Worm (Caenorhabditis elegans) whole organism, mixed stage, embryonic: ENCODE results near the gene K03D3.5.
"Not testable (repeated sequence)": the region's sequence is repeated elsewhere in the genome, so short reads cannot be mapped to it uniquely, and the experiment has no call there.

ENCODE experiments used
- bed-3 ChIP-seq: fragments of 200-800 bp; sonication (Bioruptor generic); optimal IDR thresholded peaks from 3 replicates; lab custom pipeline; 2018; ENCODE audit warnings: mild to moderate bottlenecking, missing genetic modification characterization, moderate library complexity, missing compliant biosample characterization
- blmp-1 ChIP-seq: fragments of 150-350 bp; optimal IDR thresholded peaks from 2 replicates; lab custom pipeline; 2014; ENCODE audit warnings: missing biosample characterization, missing genetic modification characterization
- ceh-39 ChIP-seq: fragments of 150-350 bp; optimal IDR thresholded peaks from 2 replicates; lab custom pipeline; 2014; ENCODE audit warnings: missing biosample characterization, missing genetic modification characterization
- ceh-43 ChIP-seq: fragments of 200-800 bp; sonication (Bioruptor generic); optimal IDR thresholded peaks from 2 replicates; lab custom pipeline; 2018; ENCODE audit warnings: mild to moderate bottlenecking, missing genetic modification characterization, moderate library complexity, missing compliant biosample characterization
- ceh-83 ChIP-seq: fragments of 200-800 bp; sonication (Bioruptor generic); optimal IDR thresholded peaks from 2 replicates; lab custom pipeline; 2018; ENCODE audit warnings: mild to moderate bottlenecking, missing genetic modification characterization, missing compliant biosample characterization
- ces-1 ChIP-seq: fragments of 150-350 bp; optimal IDR thresholded peaks from 2 replicates; lab custom pipeline; 2014; ENCODE audit warnings: missing biosample characterization, missing genetic modification reagents, missing genetic modification characterization
- cnd-1 ChIP-seq: fragments of 200-800 bp; sonication (Bioruptor generic); optimal IDR thresholded peaks from 2 replicates; lab custom pipeline; 2018; ENCODE audit warnings: mild to moderate bottlenecking, missing genetic modification characterization, missing compliant biosample characterization
- drap-1 ChIP-seq: fragments of 200-800 bp; sonication (Bioruptor generic); optimal IDR thresholded peaks from 3 replicates; lab custom pipeline; 2018; ENCODE audit warnings: mild to moderate bottlenecking, missing genetic modification characterization, missing compliant biosample characterization
- flh-1 ChIP-seq: fragments of 200-800 bp; sonication (Bioruptor generic); optimal IDR thresholded peaks from 2 replicates; lab custom pipeline; 2018; ENCODE audit warnings: mild to moderate bottlenecking, missing genetic modification characterization, moderate library complexity, missing compliant biosample characterization
- ham-2 ChIP-seq: fragments of 200-800 bp; sonication (Bioruptor generic); optimal IDR thresholded peaks from 2 replicates; lab custom pipeline; 2018; ENCODE audit warnings: mild to moderate bottlenecking, missing genetic modification characterization, missing compliant biosample characterization
- hlh-1 ChIP-seq: fragments of 150-350 bp; optimal IDR thresholded peaks from 2 replicates; lab custom pipeline; 2014; ENCODE audit warnings: missing biosample characterization, missing genetic modification reagents, missing genetic modification characterization
- lin-13 ChIP-seq: fragments of 150-350 bp; optimal IDR thresholded peaks from 2 replicates; lab custom pipeline; 2014; ENCODE audit warnings: missing biosample characterization, missing genetic modification characterization
- lsy-2 ChIP-seq: fragments of 150-350 bp; optimal IDR thresholded peaks from 2 replicates; lab custom pipeline; 2014; ENCODE audit warnings: missing biosample characterization, missing genetic modification characterization
- mab-5 ChIP-seq: fragments of 150-350 bp; optimal IDR thresholded peaks from 2 replicates; lab custom pipeline; 2014; ENCODE audit warnings: missing biosample characterization, missing genetic modification characterization
- mep-1 ChIP-seq: fragments of 150-350 bp; optimal IDR thresholded peaks from 2 replicates; lab custom pipeline; 2017; ENCODE audit warnings: missing biosample characterization, missing genetic modification reagents, missing genetic modification characterization, inconsistent platforms
- mls-2 ChIP-seq: sonication (generic microtip); optimal IDR thresholded peaks from 2 replicates; lab custom pipeline; 2016; ENCODE audit warnings: mild to moderate bottlenecking, missing genetic modification characterization, moderate library complexity, missing compliant biosample characterization
- nhr-12 ChIP-seq: fragments of 150-350 bp; optimal IDR thresholded peaks from 2 replicates; lab custom pipeline; 2014; ENCODE audit warnings: missing biosample characterization, missing genetic modification characterization
- nhr-2 ChIP-seq: fragments of 150-350 bp; optimal IDR thresholded peaks from 2 replicates; lab custom pipeline; 2014; ENCODE audit warnings: missing biosample characterization, missing genetic modification characterization
- nhr-237 ChIP-seq: fragments of 150-350 bp; optimal IDR thresholded peaks from 2 replicates; lab custom pipeline; 2014; ENCODE audit warnings: missing biosample characterization, missing genetic modification characterization
- nhr-28 ChIP-seq: fragments of 150-350 bp; optimal IDR thresholded peaks from 2 replicates; lab custom pipeline; 2014; ENCODE audit warnings: missing biosample characterization, missing genetic modification characterization
- nhr-76 ChIP-seq: sonication (generic microtip); optimal IDR thresholded peaks from 2 replicates; lab custom pipeline; 2017; ENCODE audit warnings: missing biosample characterization, missing genetic modification characterization
- pha-4 ChIP-seq: fragments of 150-350 bp; optimal IDR thresholded peaks from 2 replicates; lab custom pipeline; 2018; ENCODE audit warnings: missing biosample characterization, missing genetic modification reagents, missing genetic modification characterization
- sem-2 ChIP-seq: fragments of 200-800 bp; sonication (Bioruptor generic); optimal IDR thresholded peaks from 2 replicates; lab custom pipeline; 2018; ENCODE audit warnings: mild to moderate bottlenecking, missing genetic modification characterization, missing compliant biosample characterization
- snpc-4 ChIP-seq: fragments of 150-350 bp; optimal IDR thresholded peaks from 2 replicates; lab custom pipeline; 2014; ENCODE audit warnings: missing biosample characterization, missing genetic modification characterization
- sptf-1 ChIP-seq: sonication (generic microtip); optimal IDR thresholded peaks from 2 replicates; lab custom pipeline; 2017; ENCODE audit warnings: mild to moderate bottlenecking, missing genetic modification characterization, moderate library complexity, missing compliant biosample characterization
- unc-39 ChIP-seq: fragments of 150-350 bp; optimal IDR thresholded peaks from 2 replicates; lab custom pipeline; 2014; ENCODE audit warnings: missing biosample characterization, missing genetic modification characterization
- zip-8 ChIP-seq: fragments of 150-350 bp; optimal IDR thresholded peaks from 2 replicates; lab custom pipeline; 2014; ENCODE audit warnings: missing biosample characterization, missing genetic modification characterization
- ztf-11 ChIP-seq: fragments of 150-350 bp; optimal IDR thresholded peaks from 2 replicates; lab custom pipeline; 2014; ENCODE audit warnings: missing biosample characterization, missing genetic modification characterization

Gene K03D3.5

DNA sequence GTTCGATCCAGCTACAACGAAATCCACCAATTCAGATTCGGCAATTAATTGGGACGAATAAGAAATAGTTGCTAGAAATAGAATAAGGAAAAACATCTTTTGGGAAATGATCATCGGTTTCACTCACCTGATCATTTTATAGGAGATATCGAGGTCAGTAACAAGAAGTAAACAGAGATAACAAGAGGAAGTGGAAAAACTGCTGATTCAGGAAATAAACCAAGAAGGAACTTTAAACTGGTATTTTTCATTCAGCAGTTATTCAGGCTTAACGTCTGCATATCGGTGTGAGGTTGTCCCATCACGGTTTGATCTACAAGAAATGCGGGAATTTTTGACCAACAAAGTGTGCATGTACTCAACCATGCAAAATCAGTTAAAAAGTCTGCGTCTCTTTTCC, 8.2 kb upstream of the K03D3.5 start, which contains the start of gene K03D3.2:
TSS of gene K03D3.2 (minus strand) at position 101 of the 400 bp plus-strand sequence.
- TF ChIP-seq ztf-11 (tag; lab: Kevin White, UChicago) (no peak), lin-13 (no peak), nhr-12 (tag; lab: Kevin White, UChicago) (no peak), ham-2 (no peak), mls-2 (tag; lab: Kevin White, UChicago) (no peak), ceh-43 (GFP tag; lab: Kevin White, UChicago) (no peak), nhr-237 (no peak), ceh-39 (tag; lab: Kevin White, UChicago) (no peak)
- TF ChIP-seq, all 35 proteins: peak for 0

DNA sequence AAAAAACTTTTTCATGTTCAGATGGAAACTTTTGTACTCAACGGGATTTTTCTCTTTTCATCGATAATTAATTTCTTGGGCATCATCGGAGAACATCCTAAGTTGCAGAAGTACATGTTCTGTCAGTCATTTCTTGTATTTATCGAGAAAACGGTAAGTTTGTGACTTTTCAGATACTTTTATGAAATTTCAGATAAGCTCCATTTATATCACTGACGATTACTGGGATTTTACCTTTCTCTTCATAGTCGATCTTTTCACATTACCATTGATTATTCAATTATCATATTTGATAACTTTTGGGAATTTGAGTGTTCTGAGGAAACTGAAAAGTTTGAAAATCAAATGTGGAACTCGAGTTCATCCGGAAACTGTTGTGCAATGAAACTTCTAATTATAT, 4.3 kb upstream of the K03D3.5 start, which contains the start of gene srz-105:
TSS of gene srz-105 (plus strand) at position 301 of the 400 bp plus-strand sequence.
- TF ChIP-seq nhr-237 (no peak), nhr-28 (tag; lab: Kevin White, UChicago) (no peak), ceh-43 (GFP tag; lab: Kevin White, UChicago) (no peak), bed-3 (no peak), ceh-39 (tag; lab: Kevin White, UChicago) (no peak), ces-1 (GFP tag; lab: Kevin White, UChicago) (no peak), ztf-11 (tag; lab: Kevin White, UChicago) (no peak), lsy-2 (no peak), ceh-83 (no peak), sptf-1 (no peak), blmp-1 (tag; lab: Kevin White, UChicago) (no peak), lin-13 (no peak), drap-1 (GFP tag; lab: Kevin White, UChicago) (no peak), nhr-12 (tag; lab: Kevin White, UChicago) (no peak)
- TF ChIP-seq, all 35 proteins: peak for 0

DNA sequence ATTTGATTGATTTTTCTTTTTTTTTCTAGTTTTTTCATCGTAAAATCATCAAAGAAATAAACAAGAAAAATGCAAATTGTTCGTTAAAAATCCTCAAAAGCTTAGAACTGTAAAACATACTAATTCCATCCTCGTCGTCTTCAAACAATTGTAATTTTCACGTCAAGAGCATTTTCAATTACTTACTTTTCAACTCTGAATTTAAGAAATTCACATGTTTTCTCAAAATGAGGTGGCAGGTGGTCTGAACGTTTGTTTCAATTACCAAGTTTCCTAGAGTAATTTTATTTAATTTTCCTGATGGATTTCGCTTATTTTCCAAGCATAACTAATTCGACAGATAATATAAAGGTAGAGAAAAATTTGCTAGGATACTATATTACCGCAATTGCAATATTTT, 3.1 kb upstream of the K03D3.5 start, which contains the start of gene srz-104:
TSS of gene srz-104 (plus strand) at position 301 of the 400 bp plus-strand sequence.
- TF ChIP-seq mep-1 (tag; lab: Kevin White, UChicago): no peak
- TF ChIP-seq nhr-76 (tag; lab: Kevin White, UChicago): no peak

DNA sequence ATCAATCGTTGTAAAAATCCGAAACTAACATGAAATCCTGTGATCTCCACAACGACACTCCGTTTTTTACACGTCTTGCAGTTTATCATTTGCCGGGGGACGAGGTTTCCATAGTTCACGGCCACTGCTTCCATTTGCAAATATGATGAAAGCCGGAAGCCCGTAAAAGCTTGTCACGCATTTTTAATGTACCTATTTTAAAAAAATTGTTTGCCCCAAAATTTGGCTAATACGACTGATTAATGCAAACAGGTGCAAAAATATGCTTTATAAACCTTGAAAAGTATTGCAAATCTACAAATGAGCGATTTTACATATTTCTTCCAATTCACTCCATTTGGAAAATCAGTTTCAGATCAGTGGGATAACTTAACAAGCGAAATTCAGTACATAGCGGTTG, 556 bp upstream of the K03D3.5 start, which contains the start of gene srz-61:
TSS of gene srz-61 (plus strand) at position 301 of the 400 bp plus-strand sequence.
- TF ChIP-seq bed-3 (no peak), nhr-28 (tag; lab: Kevin White, UChicago) (no peak), ceh-39 (tag; lab: Kevin White, UChicago) (no peak)

DNA sequence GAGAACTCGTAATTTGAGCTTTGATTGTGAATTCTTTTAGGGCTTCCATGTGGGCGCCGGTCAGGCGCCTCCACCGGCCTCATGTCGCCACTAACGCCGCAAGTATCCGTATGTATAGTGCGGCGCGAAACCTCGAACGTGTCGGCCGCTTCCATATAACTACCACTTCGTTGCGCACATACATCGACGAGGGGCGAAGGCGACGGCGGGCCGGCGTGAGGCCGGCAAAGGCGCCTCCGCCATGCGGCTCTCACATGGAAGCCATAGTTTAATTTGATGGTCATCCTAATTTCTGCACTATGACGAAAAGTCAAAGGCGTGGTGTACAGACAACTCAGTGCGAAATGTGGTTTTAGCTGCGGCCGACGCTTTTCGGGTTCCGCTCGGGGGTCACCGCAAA, 10.2 kb downstream of the K03D3.5 start:
- TF ChIP-seq ceh-43 (GFP tag; lab: Kevin White, UChicago): no peak
- TF ChIP-seq ceh-39 (tag; lab: Kevin White, UChicago): no peak
- TF ChIP-seq sem-2 (GFP tag; lab: Kevin White, UChicago): no peak
- no peak for TF ChIP-seq nhr-12 (tag; lab: Kevin White, UChicago)

DNA sequence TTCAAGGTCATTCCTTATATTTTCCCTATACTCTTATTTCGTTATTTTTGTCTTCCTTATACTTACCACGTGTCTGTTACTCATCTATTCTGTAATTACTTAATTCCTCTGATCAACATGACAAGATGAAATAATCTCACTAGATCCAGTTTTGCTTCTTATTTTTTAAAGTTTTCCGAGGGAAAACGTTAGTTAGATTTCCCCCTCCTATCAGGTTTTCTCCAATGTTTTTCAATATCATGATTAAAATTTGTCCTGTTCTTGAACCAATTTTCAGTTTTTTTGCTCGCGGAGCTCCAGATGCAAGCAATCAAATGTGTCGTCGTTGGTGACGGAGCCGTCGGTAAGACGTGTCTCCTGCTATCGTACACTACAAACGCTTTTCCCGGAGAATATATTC, 12.4 kb downstream of the K03D3.5 start, which contains the start of gene rac-2:
TSS of gene rac-2 (plus strand) at position 301 of the 400 bp plus-strand sequence.
- not testable (repeated sequence) for TF ChIP-seq blmp-1, nhr-12, mep-1 (tag; lab: Kevin White, UChicago)

DNA sequence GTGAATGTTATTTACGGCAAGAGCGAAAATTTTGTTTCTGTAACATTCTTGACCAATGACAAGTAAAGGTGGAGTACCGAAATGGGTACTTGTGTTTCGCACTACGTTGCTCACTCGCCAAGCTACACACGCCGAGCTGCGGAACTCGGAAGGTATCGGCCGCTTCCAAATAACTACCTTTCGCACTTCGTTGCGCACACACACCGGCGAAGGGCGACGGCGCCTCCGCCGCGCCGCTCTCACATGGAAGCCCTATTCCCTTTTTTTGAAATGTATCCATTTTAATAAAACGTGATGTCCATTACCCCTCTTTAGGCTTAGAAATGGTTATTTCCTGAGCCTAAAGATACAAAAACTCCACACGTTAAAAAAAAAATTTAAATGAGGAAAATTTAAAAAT, 13.4 kb downstream of the K03D3.5 start:
- TF ChIP-seq snpc-4 (tag; lab: Kevin White, UChicago) (no peak), mab-5 (tag; lab: Kevin White, UChicago) (no peak), nhr-12 (tag; lab: Kevin White, UChicago) (no peak)

DNA sequence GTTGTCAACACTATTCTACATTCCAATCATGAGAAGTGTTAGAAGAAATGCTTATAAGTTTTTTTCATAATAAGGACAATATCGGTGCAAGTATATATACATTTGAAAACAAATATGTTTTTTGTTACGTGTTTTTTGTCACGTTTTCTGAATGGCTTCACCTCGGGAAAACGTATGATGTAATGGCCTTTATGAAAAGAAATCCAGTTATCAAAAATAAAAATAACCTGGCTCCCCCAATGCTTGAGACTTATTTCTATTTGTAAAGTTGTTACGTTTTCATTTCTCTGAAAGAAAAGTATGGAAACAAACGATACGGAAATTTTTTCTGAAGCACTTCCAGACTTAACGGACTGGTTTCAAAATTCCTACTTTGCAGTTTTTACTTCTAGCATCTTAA, 21.5 kb downstream of the K03D3.5 start, which contains the start of gene srz-72:
TSS of gene srz-72 (plus strand) at position 301 of the 400 bp plus-strand sequence.
- TF ChIP-seq nhr-2 (tag; lab: Kevin White, UChicago) (no peak), zip-8 (tag; lab: Kevin White, UChicago) (no peak), pha-4 (no peak), unc-39 (tag; lab: Kevin White, UChicago) (no peak), hlh-1 (tag; lab: Kevin White, UChicago) (no peak), ztf-11 (tag; lab: Kevin White, UChicago) (no peak), bed-3 (no peak), flh-1 (GFP tag; lab: Kevin White, UChicago) (no peak), blmp-1 (tag; lab: Kevin White, UChicago) (no peak), cnd-1 (tag; lab: Kevin White, UChicago) (no peak)
